Fruit fly (Drosophila melanogaster): Measurements from ENCODE around the gene CG32855.

- TF ChIP-seq br (GFP tag; optimal IDR thresholded peaks at IDR 0.05) (no peak), Hnf4 (GFP tag; optimal IDR thresholded peaks at IDR 0.05) (no peak), HLH106 (tag; optimal IDR thresholded peaks at IDR 0.05) (no peak), Dif (GFP tag; optimal IDR thresholded peaks at IDR 0.05; ENCODE audit: partially characterized antibody) (no peak)
Observed at dm6 chr3R:16094918-16095317, 14.1 kb upstream of the CG32855 start.

Measured in whole organism, wandering third instar larva.